Fruit fly (Drosophila melanogaster) whole organism, embryonic: ENCODE measurements around the gene Atpalpha.

Source experiments
- ATbp ChIP-seq: fragments of 200-800 bp; sonication (Bioruptor generic); optimal IDR thresholded peaks from 2 replicates; lab custom pipeline; 2017; ENCODE audit warnings: missing biosample characterization, mild to moderate bottlenecking, missing genetic modification characterization, missing genetic modification reagents
- Atf-2 ChIP-seq: fragments of 200-800 bp; sonication (Bioruptor generic); optimal IDR thresholded peaks from 2 replicates; lab custom pipeline; 2016; ENCODE audit warnings: missing biosample characterization, missing genetic modification characterization
- BEAF-32 ChIP-seq: fragments of 200-800 bp; sonication (Bioruptor generic); optimal IDR thresholded peaks from 3 replicates; lab custom pipeline; 2017; ENCODE audit warnings: missing biosample characterization, missing genetic modification characterization, mild to moderate bottlenecking, moderate library complexity, missing genetic modification reagents
- CG1024 ChIP-seq: fragments of 200-800 bp; sonication (Bioruptor generic); IDR thresholded peaks from 2 replicates; pipeline ENCODE4 v1.3.6; 2022; ENCODE audit warnings: missing biosample characterization, missing genetic modification characterization
- CG10321 ChIP-seq: fragments of 200-800 bp; sonication (Bioruptor generic); IDR thresholded peaks from 2 replicates; pipeline ENCODE4 v1.3.6; 2022; ENCODE audit warnings: missing biosample characterization, missing genetic modification characterization
- CG10565 ChIP-seq: fragments of 200-800 bp; sonication (Bioruptor generic); optimal IDR thresholded peaks from 3 replicates; lab custom pipeline; 2016; ENCODE audit warnings: missing biosample characterization, mild to moderate bottlenecking, missing genetic modification characterization
- CG11723 ChIP-seq: fragments of 200-800 bp; sonication (Bioruptor generic); optimal IDR thresholded peaks from 2 replicates; lab custom pipeline; 2017; ENCODE audit warnings: missing biosample characterization, mild to moderate bottlenecking, missing genetic modification characterization
- CG12769 ChIP-seq: fragments of 200-800 bp; sonication (Bioruptor generic); optimal IDR thresholded peaks from 2 replicates; lab custom pipeline; 2019; ENCODE audit warnings: missing biosample characterization, mild to moderate bottlenecking, missing genetic modification characterization, moderate library complexity
- CG13775 ChIP-seq: fragments of 200-800 bp; sonication (Bioruptor generic); optimal IDR thresholded peaks from 3 replicates; lab custom pipeline; 2017; ENCODE audit warnings: missing biosample characterization, mild to moderate bottlenecking, missing genetic modification characterization
- CG15269 ChIP-seq: fragments of 200-800 bp; sonication (Bioruptor generic); optimal IDR thresholded peaks from 2 replicates; lab custom pipeline; 2018; ENCODE audit warnings: missing biosample characterization, mild to moderate bottlenecking, missing genetic modification characterization, moderate library complexity
- CG15696 ChIP-seq: fragments of 200-800 bp; sonication (Bioruptor generic); optimal IDR thresholded peaks from 2 replicates; lab custom pipeline; 2019; ENCODE audit warnings: missing biosample characterization, mild to moderate bottlenecking, missing genetic modification characterization, moderate library complexity
- CG18011 ChIP-seq: fragments of 200-800 bp; sonication (Bioruptor generic); optimal IDR thresholded peaks from 2 replicates; lab custom pipeline; 2017; ENCODE audit warnings: missing biosample characterization, missing genetic modification characterization, mild to moderate bottlenecking, moderate library complexity, missing genotype
- CG2875 ChIP-seq: fragments of 200-800 bp; sonication (Bioruptor generic); optimal IDR thresholded peaks from 2 replicates; lab custom pipeline; 2017; ENCODE audit warnings: missing biosample characterization, mild to moderate bottlenecking, missing genetic modification characterization, missing genetic modification reagents
- CG30020 ChIP-seq: fragments of 200-800 bp; optimal IDR thresholded peaks from 2 replicates; lab custom pipeline; 2019; ENCODE audit warnings: missing biosample characterization, mild to moderate bottlenecking, missing genetic modification characterization, moderate library complexity
- CG31388 ChIP-seq: fragments of 200-800 bp; sonication (Bioruptor generic); optimal IDR thresholded peaks from 2 replicates; lab custom pipeline; 2016; ENCODE audit warnings: missing biosample characterization, missing genetic modification characterization
- CG3281 ChIP-seq: fragments of 200-800 bp; sonication (Bioruptor generic); optimal IDR thresholded peaks from 3 replicates; lab custom pipeline; 2017; ENCODE audit warnings: missing biosample characterization, mild to moderate bottlenecking, missing genetic modification characterization
- CG34224 ChIP-seq: fragments of 200-800 bp; sonication (Bioruptor generic); IDR thresholded peaks from 3 replicates; pipeline ENCODE4 v1.3.6; 2022; ENCODE audit warnings: missing biosample characterization, missing genetic modification characterization; ENCODE audit not compliant: partially characterized antibody
- CG3726 ChIP-seq: fragments of 200-800 bp; sonication (Bioruptor generic); IDR thresholded peaks from 3 replicates; pipeline ENCODE4, ENCODE4 v1.3.6; 2022; ENCODE audit warnings: missing biosample characterization, missing genetic modification characterization
- CG3838 ChIP-seq: fragments of 200-800 bp; sonication (Bioruptor generic); optimal IDR thresholded peaks from 3 replicates; lab custom pipeline; 2016; ENCODE audit warnings: missing biosample characterization, missing genetic modification characterization
- CG8765 ChIP-seq: fragments of 200-800 bp; sonication (Bioruptor generic); IDR thresholded peaks from 2 replicates; pipeline ENCODE4 v1.3.6; 2022; ENCODE audit warnings: missing biosample characterization, missing genetic modification characterization
- CG9727 ChIP-seq: fragments of 200-800 bp; sonication (Bioruptor generic); optimal IDR thresholded peaks from 3 replicates; lab custom pipeline; 2017; ENCODE audit warnings: missing biosample characterization, mild to moderate bottlenecking, missing genetic modification characterization
- CG9932 ChIP-seq: fragments of 200-800 bp; sonication (Bioruptor generic); IDR thresholded peaks from 2 replicates; pipeline ENCODE4 v1.3.6; 2022; ENCODE audit warnings: missing biosample characterization, missing genetic modification characterization
- CrebB ChIP-seq: fragments of 200-800 bp; sonication (Bioruptor generic); optimal IDR thresholded peaks from 3 replicates; lab custom pipeline; 2018; ENCODE audit warnings: missing biosample characterization, mild to moderate bottlenecking, missing genetic modification characterization
- Doc2 ChIP-seq: fragments of 200-800 bp; sonication (Bioruptor generic); IDR thresholded peaks from 2 replicates; pipeline ENCODE4 v1.3.6; 2022; ENCODE audit warnings: missing biosample characterization, missing genetic modification characterization
- Kr ChIP-seq: fragments of 200-800 bp; sonication (Bioruptor generic); optimal IDR thresholded peaks from 2 replicates; lab custom pipeline; 2017; ENCODE audit warnings: missing biosample characterization, mild to moderate bottlenecking, missing genetic modification characterization
- Lhr ChIP-seq: fragments of 200-800 bp; sonication (Bioruptor generic); optimal IDR thresholded peaks from 3 replicates; lab custom pipeline; 2017; ENCODE audit warnings: mild to moderate bottlenecking, missing biosample characterization, missing genetic modification reagents, missing genetic modification characterization
- Lpt ChIP-seq: fragments of >200 bp; optimal IDR thresholded peaks from 2 replicates; lab custom pipeline; 2018; ENCODE audit warnings: missing biosample characterization, missing genetic modification characterization
- Nf-YA ChIP-seq: fragments of 200-800 bp; sonication (Bioruptor generic); IDR thresholded peaks from 2 replicates; pipeline ENCODE4 v1.3.6; 2022; ENCODE audit warnings: missing biosample characterization, missing genetic modification characterization
- Vsx1 ChIP-seq: fragments of 200-800 bp; sonication (Bioruptor generic); optimal IDR thresholded peaks from 2 replicates; lab custom pipeline; 2017; ENCODE audit warnings: missing biosample characterization, mild to moderate bottlenecking, missing genetic modification characterization, missing genetic modification reagents
- crol ChIP-seq: fragments of 200-800 bp; sonication (Bioruptor generic); IDR thresholded peaks from 2 replicates; pipeline ENCODE4 v1.3.6; 2022; ENCODE audit warnings: missing biosample characterization, missing genetic modification characterization
- dmrt11E ChIP-seq: fragments of 200-800 bp; sonication (Bioruptor generic); optimal IDR thresholded peaks from 3 replicates; lab custom pipeline; 2018; ENCODE audit warnings: missing biosample characterization, mild to moderate bottlenecking, missing genetic modification characterization, moderate library complexity
- ewg ChIP-seq: fragments of 200-800 bp; sonication (Bioruptor generic); optimal IDR thresholded peaks from 3 replicates; lab custom pipeline; 2017; ENCODE audit warnings: mild to moderate bottlenecking, missing biosample characterization, missing genetic modification reagents, missing genetic modification characterization
- ftz-f1 ChIP-seq: fragments of 200-800 bp; sonication (Bioruptor generic); optimal IDR thresholded peaks from 2 replicates; lab custom pipeline; 2016; ENCODE audit warnings: missing biosample characterization, missing genetic modification characterization
- gsb ChIP-seq: fragments of 200-800 bp; sonication (Bioruptor generic); IDR thresholded peaks from 2 replicates; pipeline ENCODE4 v1.3.6; 2022; ENCODE audit warnings: missing biosample characterization, missing genetic modification characterization
- hb ChIP-seq: fragments of 200-800 bp; sonication (Bioruptor generic); IDR thresholded peaks from 3 replicates; pipeline ENCODE4 v1.3.6; 2022; ENCODE audit warnings: missing biosample characterization, missing genetic modification characterization; ENCODE audit not compliant: partially characterized antibody
- ind ChIP-seq: fragments of 200-800 bp; sonication (Bioruptor generic); optimal IDR thresholded peaks from 3 replicates; lab custom pipeline; 2016; ENCODE audit warnings: missing biosample characterization, missing genetic modification characterization
- jumu ChIP-seq: fragments of 200-800 bp; sonication (Bioruptor generic); optimal IDR thresholded peaks from 3 replicates; lab custom pipeline; 2016; ENCODE audit warnings: missing biosample characterization, missing genetic modification characterization
- lmd ChIP-seq: fragments of 200-800 bp; sonication (Bioruptor generic); IDR thresholded peaks from 2 replicates; pipeline ENCODE4 v1.3.6; 2022; ENCODE audit warnings: missing biosample characterization, missing genetic modification characterization
- nmo ChIP-seq: fragments of 200-800 bp; sonication (Bioruptor generic); optimal IDR thresholded peaks from 2 replicates; lab custom pipeline; 2018; ENCODE audit warnings: missing biosample characterization, mild to moderate bottlenecking, missing genetic modification characterization, moderate library complexity
- nom ChIP-seq: fragments of 200-800 bp; sonication (Bioruptor generic); optimal IDR thresholded peaks from 2 replicates; lab custom pipeline; 2017; ENCODE audit warnings: missing biosample characterization, missing genetic modification characterization, mild to moderate bottlenecking, moderate library complexity, missing genetic modification reagents
- peb ChIP-seq: fragments of 200-800 bp; sonication (Bioruptor generic); IDR thresholded peaks from 2 replicates; pipeline ENCODE4 v1.3.6; 2022; ENCODE audit warnings: missing biosample characterization, missing genetic modification characterization
- pum ChIP-seq: fragments of 200-800 bp; sonication (Bioruptor generic); optimal IDR thresholded peaks from 2 replicates; lab custom pipeline; 2016; ENCODE audit warnings: missing biosample characterization, missing genetic modification characterization
- sens-2 ChIP-seq: fragments of 200-800 bp; sonication (Bioruptor generic); IDR thresholded peaks from 2 replicates; pipeline ENCODE4 v1.3.6; 2022; ENCODE audit warnings: missing biosample characterization, missing genetic modification characterization
- tx ChIP-seq: fragments of 200-800 bp; sonication (Bioruptor generic); optimal IDR thresholded peaks from 2 replicates; lab custom pipeline; 2016; ENCODE audit warnings: missing biosample characterization, missing genetic modification characterization
- unc-4 ChIP-seq: fragments of 200-800 bp; sonication (Bioruptor generic); IDR thresholded peaks from 2 replicates; pipeline ENCODE4 v1.3.6; 2022; ENCODE audit warnings: missing biosample characterization, missing genetic modification characterization; ENCODE audit not compliant: partially characterized antibody
- vvl ChIP-seq: fragments of 200-800 bp; sonication (Bioruptor generic); IDR thresholded peaks from 2 replicates; pipeline ENCODE4 v1.3.6; 2022; ENCODE audit warnings: missing biosample characterization, missing genetic modification characterization
- yki ChIP-seq: fragments of >200 bp; optimal IDR thresholded peaks from 3 replicates; lab custom pipeline; 2018
- zen2 ChIP-seq: fragments of 200-800 bp; sonication (Bioruptor generic); IDR thresholded peaks from 3 replicates; pipeline ENCODE4 v1.3.6; 2022; ENCODE audit warnings: missing biosample characterization, missing genetic modification characterization; ENCODE audit not compliant: partially characterized antibody
- zfh1 ChIP-seq: fragments of 200-800 bp; sonication (Bioruptor generic); IDR thresholded peaks from 3 replicates; pipeline ENCODE4 v1.3.6; 2022; ENCODE audit warnings: missing biosample characterization, missing genetic modification characterization

The Atpalpha gene

dm6 chr3R:20949749-20950676 is 1.5 kb downstream of the Atpalpha start (continued):
- TF ChIP-seq tx (GFP tag; lab: Kevin White, UChicago) (no peak), zen2 (GFP tag; lab: Robert Waterston, UW) (no peak), yki (lab: Kevin White, UChicago) (no peak), crol (peak; percentile 86), CG15696 (tag; lab: Kevin White, UChicago) (no peak), ind (GFP tag; lab: Kevin White, UChicago) (peak; percentile 5), CG12769 (tag; lab: Kevin White, UChicago) (no peak), CG3838 (GFP tag; lab: Kevin White, UChicago) (no peak), Vsx1 (no peak), gsb (GFP tag; lab: Robert Waterston, UW) (peak; percentile 36; the same call in 1 of the 2 replicates), Kr (GFP tag; lab: Kevin White, UChicago) (no peak), unc-4 (GFP tag; lab: Robert Waterston, UW) (no peak), Atf-2 (GFP tag; lab: Kevin White, UChicago) (no peak), ewg (no peak), peb (GFP tag; lab: Robert Waterston, UW) (no peak), lmd (GFP tag; lab: Robert Waterston, UW) (no peak), vvl (GFP tag; lab: Robert Waterston, UW) (0 out of 2 replicates have a peak, but pooled peaks have one; percentile 9), CG3726 (GFP tag; lab: Robert Waterston, UW) (no peak), CG9932 (GFP tag; lab: Robert Waterston, UW) (no peak; the same call in 1 of the 2 replicates), BEAF-32 (GFP tag; lab: Kevin White, UChicago) (no peak), CG30020 (no peak), CG1024 (GFP tag; lab: Robert Waterston, UW) (no peak), nmo (GFP tag; lab: Kevin White, UChicago) (peak; percentile 32), CG11723 (no peak), pum (GFP tag; lab: Kevin White, UChicago) (no peak), Lhr (GFP tag; lab: Kevin White, UChicago) (no peak), ATbp (GFP tag; lab: Kevin White, UChicago) (peak; percentile 25), nom (GFP tag; lab: Kevin White, UChicago) (no peak), CG8765 (GFP tag; lab: Robert Waterston, UW) (no peak), ftz-f1 (GFP tag; lab: Kevin White, UChicago) (no peak), CrebB (tag; lab: Kevin White, UChicago) (no peak), CG10565 (no peak), CG3281 (GFP tag; lab: Kevin White, UChicago) (peak; percentile 56), CG34224 (GFP tag; lab: Robert Waterston, UW) (no peak), Doc2 (GFP tag; lab: Robert Waterston, UW) (no peak), zfh1 (GFP tag; lab: Robert Waterston, UW) (no peak), CG15269 (tag; lab: Kevin White, UChicago) (peak; percentile 60), CG9727 (GFP tag; lab: Kevin White, UChicago) (no peak), CG13775 (GFP tag; lab: Kevin White, UChicago) (peak; percentile 6), CG18011 (GFP tag; lab: Kevin White, UChicago) (no peak), CG2875 (GFP tag; lab: Kevin White, UChicago) (peak; percentile 0), Nf-YA (no peak), jumu (GFP tag; lab: Kevin White, UChicago) (peak; percentile 19), hb (no peak), CG31388 (no peak), dmrt11E (peak; percentile 25), CG10321 (GFP tag; lab: Robert Waterston, UW) (no peak), sens-2 (GFP tag; lab: Robert Waterston, UW) (no peak), Lpt (GFP tag; lab: Kevin White, UChicago) (no peak)
